Worm (Caenorhabditis elegans): ENCODE measurements around the gene AH10.4.

AH10.4 gene

ce11 chrV:14133002-14133763, 4.5 kb downstream of the AH10.4 start:
- no peak for TF ChIP-seq him-1 (tag; optimal IDR thresholded peaks at IDR 0.05)
- no peak for TF ChIP-seq W03F9.2 (tag; optimal IDR thresholded peaks at IDR 0.05)
- no peak for TF ChIP-seq dao-5 (tag; optimal IDR thresholded peaks at IDR 0.05)

ce11 chrV:14130226-14130625, 7.4 kb downstream of the AH10.4 start:
- TF ChIP-seq dao-5 (tag; optimal IDR thresholded peaks at IDR 0.05) (no peak), him-1 (tag; optimal IDR thresholded peaks at IDR 0.05) (no peak), W03F9.2 (tag; optimal IDR thresholded peaks at IDR 0.05) (no peak)

- TF ChIP-seq W03F9.2 (tag; optimal IDR thresholded peaks at IDR 0.05) (no peak), him-1 (tag; optimal IDR thresholded peaks at IDR 0.05) (no peak)
These were observed 8.8 kb downstream of the AH10.4 start for ce11 chrV:14128858-14129257.

ce11 chrV:14127834-14128233, 9.8 kb downstream of the AH10.4 start:
- TF ChIP-seq dao-5 (tag; optimal IDR thresholded peaks at IDR 0.05) (no peak), W03F9.2 (tag; optimal IDR thresholded peaks at IDR 0.05) (no peak), him-1 (tag; optimal IDR thresholded peaks at IDR 0.05) (no peak)

ce11 chrV:14126341-14126924, 11.2 kb downstream of the AH10.4 start:
- TF ChIP-seq him-1 (tag; optimal IDR thresholded peaks at IDR 0.05) = no peak
- no peak for TF ChIP-seq W03F9.2 (tag; optimal IDR thresholded peaks at IDR 0.05)
- no peak for TF ChIP-seq dao-5 (tag; optimal IDR thresholded peaks at IDR 0.05)

- TF ChIP-seq W03F9.2 (tag; optimal IDR thresholded peaks at IDR 0.05) (no peak), dao-5 (tag; optimal IDR thresholded peaks at IDR 0.05) (no peak), him-1 (tag; optimal IDR thresholded peaks at IDR 0.05) (no peak)
These were observed 14.5 kb downstream of the AH10.4 start for ce11 chrV:14123176-14123575.

ce11 chrV:14120674-14121073, 17.0 kb downstream of the AH10.4 start:
- TF ChIP-seq dao-5 (tag; optimal IDR thresholded peaks at IDR 0.05) (no peak), W03F9.2 (tag; optimal IDR thresholded peaks at IDR 0.05) (no peak)

ce11 chrV:14110042-14110441, 27.6 kb downstream of the AH10.4 start, which contains the start of gene H39E23.2:
Gene H39E23.2, plus strand, starts transcription at chrV:14110342.
- TF ChIP-seq dao-5 (tag; optimal IDR thresholded peaks at IDR 0.05) (no peak), W03F9.2 (tag; optimal IDR thresholded peaks at IDR 0.05) (no peak), him-1 (tag; optimal IDR thresholded peaks at IDR 0.05) (no peak)

- TF ChIP-seq dao-5 (tag; optimal IDR thresholded peaks at IDR 0.05) (no peak), him-1 (tag; optimal IDR thresholded peaks at IDR 0.05) (no peak)
These were observed 30.2 kb downstream of the AH10.4 start, which contains the start of gene H39E23.3 for ce11 chrV:14107511-14107910. Gene H39E23.3, plus strand, starts transcription at chrV:14107811.

ce11 chrV:14103970-14104369, 33.7 kb downstream of the AH10.4 start, which contains the start of gene D1086.9:
Gene D1086.9, plus strand, starts transcription at chrV:14104270.
- no peak for TF ChIP-seq him-1 (tag; optimal IDR thresholded peaks at IDR 0.05)
- no peak for TF ChIP-seq dao-5 (tag; optimal IDR thresholded peaks at IDR 0.05)
- no peak for TF ChIP-seq W03F9.2 (tag; optimal IDR thresholded peaks at IDR 0.05)

ce11 chrV:14100886-14101285, 36.8 kb downstream of the AH10.4 start, which contains the start of gene D1086.12:
Gene D1086.12, plus strand, starts transcription at chrV:14101186.
- TF ChIP-seq dao-5 (tag; optimal IDR thresholded peaks at IDR 0.05) (no peak), him-1 (tag; optimal IDR thresholded peaks at IDR 0.05) (no peak), W03F9.2 (tag; optimal IDR thresholded peaks at IDR 0.05) (no peak)

ce11 chrV:14098519-14098918, 39.1 kb downstream of the AH10.4 start, which contains the start of the genes D1086.2 and D1086.1:
Gene D1086.2, minus strand, starts transcription at chrV:14098668.
Gene D1086.1, plus strand, starts transcription at chrV:14098858.
- TF ChIP-seq him-1 (tag; optimal IDR thresholded peaks at IDR 0.05) (no peak), dao-5 (tag; optimal IDR thresholded peaks at IDR 0.05) (no peak), W03F9.2 (tag; optimal IDR thresholded peaks at IDR 0.05) (no peak)

- TF ChIP-seq W03F9.2 (tag; optimal IDR thresholded peaks at IDR 0.05) = no peak
- no peak for TF ChIP-seq dao-5 (tag; optimal IDR thresholded peaks at IDR 0.05)
- TF ChIP-seq him-1 (tag; optimal IDR thresholded peaks at IDR 0.05) = no peak
These were observed 40.3 kb downstream of the AH10.4 start for ce11 chrV:14097358-14097757.

ce11 chrV:14094953-14095352, 42.7 kb downstream of the AH10.4 start:
- no peak for TF ChIP-seq dao-5 (tag; optimal IDR thresholded peaks at IDR 0.05)
- no peak for TF ChIP-seq W03F9.2 (tag; optimal IDR thresholded peaks at IDR 0.05)
- TF ChIP-seq him-1 (tag; optimal IDR thresholded peaks at IDR 0.05) = no peak
